Worm (Caenorhabditis elegans): ENCODE data around the gene ZC53.2.

DNA sequence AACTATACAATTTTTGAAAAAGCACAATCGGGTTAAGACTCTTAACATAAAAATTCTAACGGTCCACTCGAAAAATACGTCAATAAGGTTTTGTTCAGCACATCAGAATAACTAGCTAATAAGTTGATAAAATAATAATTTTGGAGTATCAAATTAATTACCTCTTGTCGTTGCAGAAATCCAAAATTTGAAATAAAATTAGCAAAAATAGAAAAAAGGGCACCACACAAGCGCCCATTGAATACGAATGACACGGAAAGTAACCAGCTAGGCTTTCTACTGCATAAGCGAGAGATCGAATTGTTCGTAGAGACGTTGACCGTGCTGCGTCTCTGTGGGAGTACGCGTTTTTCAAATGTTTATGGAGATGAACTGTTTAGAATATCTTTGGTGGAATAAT is 35.0 kb upstream of the ZC53.2 start:
- no peak for TF ChIP-seq T22C8.4 (GFP tag; IDR thresholded peaks at IDR 0.05)
- no peak for TF ChIP-seq med-1 (GFP tag; optimal IDR thresholded peaks at IDR 0.05; ENCODE audit: insufficient read depth)
- TF ChIP-seq flt-1 (GFP tag; IDR thresholded peaks at IDR 0.05), result no peak
- TF ChIP-seq tab-1 (GFP tag; IDR thresholded peaks at IDR 0.05), result no peak
- TF ChIP-seq ref-1 (GFP tag; conservative IDR thresholded peaks at IDR 0.05), result no peak

All from whole organism, midembryonic.